Fruit fly (Drosophila melanogaster) whole organism, embryonic: ENCODE results near the gene Tmtc4.
A peak's percentile ranks its signal among the peaks of the same experiment; 100 is the strongest.

ENCODE experiments used
- ATbp ChIP-seq: fragments of 200-800 bp; sonication (Bioruptor generic); optimal IDR thresholded peaks from 2 replicates; lab custom pipeline; 2017; ENCODE audit warnings: missing biosample characterization, mild to moderate bottlenecking, missing genetic modification characterization, missing genetic modification reagents
- Adf1 ChIP-seq: fragments of 200-800 bp; sonication (Bioruptor generic); IDR thresholded peaks from 2 replicates; pipeline ENCODE4 v1.3.6; 2022; ENCODE audit warnings: missing biosample characterization, missing genetic modification characterization
- CG1024 ChIP-seq: fragments of 200-800 bp; sonication (Bioruptor generic); IDR thresholded peaks from 2 replicates; pipeline ENCODE4 v1.3.6; 2022; ENCODE audit warnings: missing biosample characterization, missing genetic modification characterization
- CG10462 ChIP-seq: fragments of 200-800 bp; sonication (Bioruptor generic); optimal IDR thresholded peaks from 2 replicates; lab custom pipeline; 2016; ENCODE audit warnings: missing biosample characterization, missing genetic modification characterization
- CG12155 ChIP-seq: fragments of 200-800 bp; sonication (Bioruptor generic); optimal IDR thresholded peaks from 3 replicates; lab custom pipeline; 2016; ENCODE audit warnings: missing biosample characterization, missing genetic modification characterization
- CG12299 ChIP-seq: fragments of 200-800 bp; sonication (Bioruptor generic); optimal IDR thresholded peaks from 2 replicates; lab custom pipeline; 2018; ENCODE audit warnings: missing biosample characterization, mild to moderate bottlenecking, missing genetic modification characterization
- CG14860 ChIP-seq: fragments of 200-800 bp; sonication (Bioruptor generic); IDR thresholded peaks from 3 replicates; pipeline ENCODE4 v1.3.6; 2022; ENCODE audit warnings: missing biosample characterization, missing genetic modification characterization; ENCODE audit not compliant: partially characterized antibody
- CG15696 ChIP-seq: fragments of 200-800 bp; sonication (Bioruptor generic); optimal IDR thresholded peaks from 2 replicates; lab custom pipeline; 2019; ENCODE audit warnings: missing biosample characterization, mild to moderate bottlenecking, missing genetic modification characterization, moderate library complexity
- CG17829 ChIP-seq: fragments of 200-800 bp; optimal IDR thresholded peaks from 2 replicates; lab custom pipeline; 2019; ENCODE audit warnings: missing biosample characterization, mild to moderate bottlenecking, missing genetic modification characterization, moderate library complexity
- CG31224 ChIP-seq: fragments of 200-800 bp; sonication (Bioruptor generic); IDR thresholded peaks from 2 replicates; pipeline ENCODE4 v1.3.6; 2022; ENCODE audit warnings: missing biosample characterization, missing genetic modification characterization
- CG31365 ChIP-seq: fragments of 200-800 bp; sonication (Bioruptor generic); optimal IDR thresholded peaks from 2 replicates; lab custom pipeline; 2018; ENCODE audit warnings: missing biosample characterization, mild to moderate bottlenecking, missing genetic modification characterization
- CG43689 ChIP-seq: fragments of 200-800 bp; sonication (Bioruptor generic); IDR thresholded peaks from 2 replicates; pipeline ENCODE4 v1.3.6; 2022; ENCODE audit warnings: missing biosample characterization, missing genetic modification characterization
- CG7357 ChIP-seq: fragments of 200-800 bp; sonication (Bioruptor generic); IDR thresholded peaks from 3 replicates; pipeline ENCODE4 v1.3.6; 2022; ENCODE audit warnings: missing biosample characterization, missing genetic modification characterization
- CG8924 ChIP-seq: fragments of 200-800 bp; optimal IDR thresholded peaks from 3 replicates; lab custom pipeline; 2019; ENCODE audit warnings: missing biosample characterization, mild to moderate bottlenecking, missing genetic modification characterization, moderate library complexity
- CG9797 ChIP-seq: fragments of 200-800 bp; sonication (Bioruptor generic); optimal IDR thresholded peaks from 3 replicates; lab custom pipeline; 2018; ENCODE audit warnings: missing biosample characterization, mild to moderate bottlenecking, missing genetic modification characterization
- Dfd ChIP-seq, 2 experiments: fragments of >200 bp; optimal IDR thresholded peaks; 2 replicates each; lab custom pipeline; 2017; ENCODE audit warnings: missing biosample characterization in 2 of 2, missing genetic modification characterization in 2 of 2
- E2f1 ChIP-seq: fragments of 200-800 bp; sonication (Bioruptor generic); IDR thresholded peaks from 2 replicates; pipeline ENCODE4 v1.3.6; 2022; ENCODE audit warnings: missing biosample characterization, missing genetic modification characterization
- Hmx ChIP-seq: fragments of 200-800 bp; sonication (Bioruptor generic); optimal IDR thresholded peaks from 2 replicates; lab custom pipeline; 2016; ENCODE audit warnings: missing biosample characterization, missing genetic modification characterization
- Hr3 ChIP-seq: fragments of 200-800 bp; sonication (Bioruptor generic); optimal IDR thresholded peaks from 3 replicates; lab custom pipeline; 2016; ENCODE audit warnings: missing biosample characterization, missing genetic modification characterization
- NC2β ChIP-seq: fragments of 200-800 bp; sonication (Bioruptor generic); optimal IDR thresholded peaks from 2 replicates; lab custom pipeline; 2016; ENCODE audit warnings: missing biosample characterization, missing genetic modification characterization
- Nf-YC ChIP-seq: fragments of 200-800 bp; optimal IDR thresholded peaks from 3 replicates; lab custom pipeline; 2019; ENCODE audit warnings: missing biosample characterization, mild to moderate bottlenecking, missing genetic modification characterization, moderate library complexity
- Optix ChIP-seq: fragments of 200-800 bp; sonication (Bioruptor generic); IDR thresholded peaks from 3 replicates; pipeline ENCODE4 v1.3.6; 2022; ENCODE audit warnings: missing biosample characterization, missing genetic modification characterization
- ab ChIP-seq: fragments of 200-800 bp; sonication (Bioruptor generic); optimal IDR thresholded peaks from 2 replicates; lab custom pipeline; 2016; ENCODE audit warnings: missing biosample characterization, missing genetic modification characterization
- al ChIP-seq: fragments of 200-800 bp; sonication (Bioruptor generic); IDR thresholded peaks from 2 replicates; pipeline ENCODE4 v1.3.6; 2022; ENCODE audit warnings: missing biosample characterization, missing genetic modification characterization
- btn ChIP-seq: fragments of 200-800 bp; sonication (Bioruptor generic); optimal IDR thresholded peaks from 2 replicates; lab custom pipeline; 2016; ENCODE audit warnings: missing biosample characterization, missing genetic modification characterization
- cad ChIP-seq: fragments of >200 bp; optimal IDR thresholded peaks from 2 replicates; lab custom pipeline; 2017; ENCODE audit warnings: missing biosample characterization, missing genetic modification characterization
- danr ChIP-seq: fragments of 200-800 bp; sonication (Bioruptor generic); IDR thresholded peaks from 2 replicates; pipeline ENCODE4 v1.3.6; 2022; ENCODE audit warnings: missing biosample characterization, missing genetic modification characterization
- esg ChIP-seq: fragments of 200-800 bp; sonication (Bioruptor generic); conservative IDR thresholded peaks from 2 replicates; pipeline ENCODE4 v1.3.6; 2022; ENCODE audit warnings: missing biosample characterization, missing genetic modification characterization
- eyg ChIP-seq: fragments of 200-800 bp; sonication (Bioruptor generic); optimal IDR thresholded peaks from 3 replicates; lab custom pipeline; 2016; ENCODE audit warnings: missing biosample characterization, missing genetic modification characterization
- gsb-n ChIP-seq: fragments of 200-800 bp; sonication (Bioruptor generic); optimal IDR thresholded peaks from 3 replicates; lab custom pipeline; 2018; ENCODE audit warnings: missing biosample characterization, mild to moderate bottlenecking, missing genetic modification characterization
- gt ChIP-seq: fragments of 200-800 bp; sonication (Bioruptor generic); IDR thresholded peaks from 2 replicates; pipeline ENCODE4 v1.3.6; 2022; ENCODE audit warnings: missing biosample characterization, missing genetic modification characterization
- ham ChIP-seq: fragments of 200-800 bp; sonication (Bioruptor generic); IDR thresholded peaks from 2 replicates; pipeline ENCODE4 v1.3.6; 2022; ENCODE audit warnings: missing biosample characterization, missing genetic modification characterization
- jigr1 ChIP-seq: fragments of 200-800 bp; sonication (Bioruptor generic); IDR thresholded peaks from 3 replicates; pipeline ENCODE4 v1.3.6; 2022; ENCODE audit warnings: missing biosample characterization, missing genetic modification characterization
- jumu ChIP-seq: fragments of 200-800 bp; sonication (Bioruptor generic); optimal IDR thresholded peaks from 3 replicates; lab custom pipeline; 2016; ENCODE audit warnings: missing biosample characterization, missing genetic modification characterization
- kah ChIP-seq: fragments of 200-800 bp; sonication (Bioruptor generic); optimal IDR thresholded peaks from 2 replicates; lab custom pipeline; 2018; ENCODE audit warnings: missing biosample characterization, mild to moderate bottlenecking, missing genetic modification characterization
- ken ChIP-seq: fragments of 200-800 bp; sonication (Bioruptor generic); IDR thresholded peaks from 3 replicates; pipeline ENCODE4 v1.3.6; 2022; ENCODE audit warnings: missing biosample characterization, missing genetic modification characterization
- lilli ChIP-seq: fragments of 200-800 bp; sonication (Bioruptor generic); optimal IDR thresholded peaks from 3 replicates; lab custom pipeline; 2016; ENCODE audit warnings: missing biosample characterization, missing genetic modification characterization
- lola ChIP-seq, 3 experiments: fragments of >200 bp in 2 of 3; fragments of 200-800 bp in 1 of 3; sonication (Bioruptor generic) in 1 of 3; optimal IDR thresholded peaks; 2 replicates each; lab custom pipeline; 2017 to 2019; ENCODE audit warnings: missing biosample characterization in 3 of 3, missing genetic modification characterization in 3 of 3, mild to moderate bottlenecking in 1 of 3, moderate library complexity in 1 of 3
- lov ChIP-seq, 2 experiments: fragments of 200-800 bp in 1 of 2; fragments of >200 bp in 1 of 2; sonication (Bioruptor generic) in 1 of 2; IDR thresholded peaks in 1 of 2; optimal IDR thresholded peaks in 1 of 2; 2 replicates in 1 of 2; 3 replicates in 1 of 2; pipeline versions ENCODE4 v1.3.6 to Lab custom; 2017 to 2022; ENCODE audit warnings: missing biosample characterization in 1 of 2, missing genetic modification characterization in 1 of 2
- nom ChIP-seq: fragments of 200-800 bp; sonication (Bioruptor generic); optimal IDR thresholded peaks from 2 replicates; lab custom pipeline; 2017; ENCODE audit warnings: missing biosample characterization, missing genetic modification characterization, mild to moderate bottlenecking, moderate library complexity, missing genetic modification reagents
- phol ChIP-seq: fragments of 200-800 bp; sonication (Bioruptor generic); optimal IDR thresholded peaks from 3 replicates; lab custom pipeline; 2018; ENCODE audit warnings: missing biosample characterization, mild to moderate bottlenecking, missing genetic modification characterization, moderate library complexity
- pita ChIP-seq: fragments of 200-800 bp; sonication (Bioruptor generic); optimal IDR thresholded peaks from 2 replicates; lab custom pipeline; 2017; ENCODE audit warnings: missing biosample characterization, mild to moderate bottlenecking, missing genetic modification characterization
- pnt ChIP-seq: fragments of 200-800 bp; sonication (Bioruptor generic); optimal IDR thresholded peaks from 3 replicates; lab custom pipeline; 2016; ENCODE audit warnings: missing biosample characterization, missing genetic modification characterization
- sens-2 ChIP-seq: fragments of 200-800 bp; sonication (Bioruptor generic); IDR thresholded peaks from 2 replicates; pipeline ENCODE4 v1.3.6; 2022; ENCODE audit warnings: missing biosample characterization, missing genetic modification characterization
- shn ChIP-seq: fragments of 200-800 bp; sonication (Bioruptor generic); optimal IDR thresholded peaks from 3 replicates; lab custom pipeline; 2016; ENCODE audit warnings: missing biosample characterization, missing genetic modification characterization
- tll ChIP-seq, 2 experiments: fragments of 200-800 bp in 1 of 2; fragments of >200 bp in 1 of 2; sonication (Bioruptor generic) in 1 of 2; optimal IDR thresholded peaks; 2 replicates each; lab custom pipeline; 2017 to 2019; ENCODE audit warnings: missing biosample characterization in 2 of 2, missing genetic modification characterization in 2 of 2, mild to moderate bottlenecking in 1 of 2, moderate library complexity in 1 of 2
- vvl ChIP-seq: fragments of 200-800 bp; sonication (Bioruptor generic); IDR thresholded peaks from 2 replicates; pipeline ENCODE4 v1.3.6; 2022; ENCODE audit warnings: missing biosample characterization, missing genetic modification characterization
- wdn ChIP-seq: fragments of 200-800 bp; sonication (Bioruptor generic); IDR thresholded peaks from 2 replicates; pipeline ENCODE4 v1.3.6; 2022; ENCODE audit warnings: missing biosample characterization, missing genetic modification characterization
- yki ChIP-seq: fragments of >200 bp; optimal IDR thresholded peaks from 3 replicates; lab custom pipeline; 2018

Gene Tmtc4

dm6 chr3R:15356645-15357431 is 5.8 kb downstream of the Tmtc4 start, which contains the start of the genes Atg4b and Hibch (continued):
- TF ChIP-seq ham, result no peak
- TF ChIP-seq CG15696 (tag; lab: Kevin White, UChicago), result peak; percentile 91
- TF ChIP-seq ab (GFP tag; lab: Kevin White, UChicago), result no peak
- peak; percentile 82 for TF ChIP-seq CG12155
- peak; percentile 76 for TF ChIP-seq esg (GFP tag; lab: Robert Waterston, UW)
- no peak for TF ChIP-seq Hmx (GFP tag; lab: Kevin White, UChicago)
- peak; percentile 59 for TF ChIP-seq ATbp (GFP tag; lab: Kevin White, UChicago)
- peak; percentile 68 for TF ChIP-seq E2f1
- TF ChIP-seq ken (GFP tag; lab: Robert Waterston, UW), result peak; percentile 78; the same call in 2 of the 3 replicates
- peak; percentile 65 for TF ChIP-seq kah (GFP tag; lab: Kevin White, UChicago)
- TF ChIP-seq btn (GFP tag; lab: Kevin White, UChicago), result no peak
- TF ChIP-seq CG43689 (GFP tag; lab: Robert Waterston, UW), result peak; percentile 59; the same call in 1 of the 2 replicates
- peak; percentile 34 for TF ChIP-seq jumu (GFP tag; lab: Kevin White, UChicago)
- peak; percentile 81; the same call in 1 of the 2 replicates for TF ChIP-seq vvl (GFP tag; lab: Robert Waterston, UW)
- TF ChIP-seq danr, result peak; percentile 74
- peak; percentile 87 for TF ChIP-seq Nf-YC (tag; lab: Kevin White, UChicago)
- TF ChIP-seq Dfd (GFP tag; optimal IDR thresholded peaks at IDR 0.05; lab: Kevin White, UChicago), result no peak
- TF ChIP-seq eyg (GFP tag; lab: Kevin White, UChicago), result no peak
- TF ChIP-seq CG17829 (tag; lab: Kevin White, UChicago), result peak; percentile 91
- peak; percentile 57 for TF ChIP-seq CG10462
- no peak for TF ChIP-seq cad
- TF ChIP-seq lov (optimal IDR thresholded peaks at IDR 0.05; lab: Kevin White, UChicago), result no peak
- TF ChIP-seq lov (GFP tag; IDR thresholded peaks at IDR 0.05; lab: Robert Waterston, UW), result no peak
- TF ChIP-seq gt (GFP tag; lab: Robert Waterston, UW), result peak; percentile 59; the same call in 1 of the 2 replicates
- TF ChIP-seq tll (GFP tag; optimal IDR thresholded peaks at IDR 0.05; lab: Kevin White, UChicago), result peak in 1 of 2 experiments; percentile 10
- TF ChIP-seq CG1024 (GFP tag; lab: Robert Waterston, UW), result no peak
- peak; percentile 45; the same call in 1 of the 3 replicates for TF ChIP-seq jigr1 (GFP tag; lab: Robert Waterston, UW)
- TF ChIP-seq CG7357 (GFP tag; lab: Robert Waterston, UW), result peak; percentile 68
- TF ChIP-seq Hr3 (GFP tag; lab: Kevin White, UChicago), result peak; percentile 84
- TF ChIP-seq sens-2 (GFP tag; lab: Robert Waterston, UW), result 0 out of 2 replicates have a peak, but pooled peaks have one; percentile 26
- no peak for TF ChIP-seq gsb-n (tag; lab: Kevin White, UChicago)
- TF ChIP-seq pita (GFP tag; lab: Kevin White, UChicago), result no peak
- TF ChIP-seq CG9797 (GFP tag; lab: Kevin White, UChicago), result peak; percentile 38
- peak; percentile 41 for TF ChIP-seq pnt (GFP tag; lab: Kevin White, UChicago)
- TF ChIP-seq CG12299, result peak; percentile 79
- peak; percentile 91 for TF ChIP-seq CG8924 (tag; lab: Kevin White, UChicago)
- TF ChIP-seq phol (tag; lab: Kevin White, UChicago), result peak; percentile 85
- TF ChIP-seq al (GFP tag; lab: Robert Waterston, UW), result peak; percentile 78
- peak; percentile 75 for TF ChIP-seq nom (GFP tag; lab: Kevin White, UChicago)
- no peak for TF ChIP-seq CG14860 (GFP tag; lab: Robert Waterston, UW)
- TF ChIP-seq lola (GFP tag; optimal IDR thresholded peaks at IDR 0.05; lab: Kevin White, UChicago), result peak in 1 of 3 experiments; percentile 86
- TF ChIP-seq CG31224 (GFP tag; lab: Robert Waterston, UW), result peak; percentile 75
- TF ChIP-seq Optix (GFP tag; lab: Robert Waterston, UW), result no peak
- TF ChIP-seq CG31365 (tag; lab: Kevin White, UChicago), result no peak
- TF ChIP-seq lilli (GFP tag; lab: Kevin White, UChicago), result peak; percentile 74
- no peak for TF ChIP-seq shn (GFP tag; lab: Kevin White, UChicago)
- no peak for TF ChIP-seq yki (lab: Kevin White, UChicago)
- TF ChIP-seq NC2β (GFP tag; lab: Kevin White, UChicago), result no peak
- TF ChIP-seq Adf1 (GFP tag; lab: Robert Waterston, UW), result peak; percentile 43; the same call in 1 of the 2 replicates
- peak; percentile 79 for TF ChIP-seq wdn
